Fruit fly (Drosophila melanogaster) whole organism, wandering third instar larva: ENCODE results near the gene Cht11.
A peak's percentile ranks its signal among the peaks of the same experiment; 100 is the strongest.

Experiments
- CG32264 ChIP-seq: fragments of 200-800 bp; sonication (Bioruptor generic); optimal IDR thresholded peaks from 2 replicates; lab custom pipeline; 2016; ENCODE audit warnings: missing biosample characterization, missing genetic modification characterization
- CG9705 ChIP-seq: fragments of 200-800 bp; sonication (Bioruptor generic); optimal IDR thresholded peaks from 2 replicates; lab custom pipeline; 2018; ENCODE audit warnings: missing biosample characterization, mild to moderate bottlenecking, missing genetic modification characterization
- Dfd ChIP-seq: fragments of >200 bp; optimal IDR thresholded peaks from 2 replicates; lab custom pipeline; 2017; ENCODE audit warnings: missing biosample characterization, missing genetic modification characterization
- HLH106 ChIP-seq: fragments of 200-800 bp; optimal IDR thresholded peaks from 3 replicates; lab custom pipeline; 2019; ENCODE audit warnings: missing biosample characterization, mild to moderate bottlenecking, missing genetic modification characterization, moderate library complexity
- N ChIP-seq: fragments of >200 bp; optimal IDR thresholded peaks from 2 replicates; lab custom pipeline; 2018; ENCODE audit warnings: missing biosample characterization, missing external identifiers, missing genetic modification characterization
- fru ChIP-seq: fragments of 200-800 bp; sonication (Bioruptor generic); optimal IDR thresholded peaks from 3 replicates; lab custom pipeline; 2016; ENCODE audit warnings: missing biosample characterization, mild to moderate bottlenecking, missing genetic modification characterization
- h ChIP-seq: fragments of 200-800 bp; sonication (Bioruptor generic); optimal IDR thresholded peaks from 3 replicates; lab custom pipeline; 2016; ENCODE audit warnings: missing biosample characterization, mild to moderate bottlenecking, missing genetic modification characterization
- jim ChIP-seq: fragments of 175-275, 200-325 bp; sonication (Bioruptor generic); optimal IDR thresholded peaks from 2 replicates; lab custom pipeline; 2016; ENCODE audit warnings: missing biosample characterization, mild to moderate bottlenecking, missing genetic modification characterization
- lola ChIP-seq: fragments of >200 bp; optimal IDR thresholded peaks from 2 replicates; lab custom pipeline; 2017; ENCODE audit warnings: missing biosample characterization, missing genetic modification characterization
- psq ChIP-seq: fragments of 200-800 bp; sonication (Bioruptor generic); optimal IDR thresholded peaks from 3 replicates; lab custom pipeline; 2017; ENCODE audit warnings: missing biosample characterization, mild to moderate bottlenecking, missing genetic modification characterization, moderate library complexity
- tai ChIP-seq: sonication (Bioruptor generic); optimal IDR thresholded peaks from 2 replicates; lab custom pipeline; 2016; ENCODE audit warnings: missing biosample characterization, missing genetic modification characterization

- no peak for TF ChIP-seq tai (GFP tag; lab: Kevin White, UChicago)
- TF ChIP-seq N (GFP tag; lab: Kevin White, UChicago): peak; percentile 35
- peak; percentile 77 for TF ChIP-seq h
- TF ChIP-seq fru (GFP tag; lab: Kevin White, UChicago): peak; percentile 93
- peak; percentile 79 for TF ChIP-seq CG32264 (GFP tag; lab: Kevin White, UChicago)
- peak; percentile 15 for TF ChIP-seq CG9705 (GFP tag; lab: Kevin White, UChicago)
- TF ChIP-seq psq (GFP tag; lab: Kevin White, UChicago): peak; percentile 67
- TF ChIP-seq jim (GFP tag; lab: Kevin White, UChicago): no peak
- TF ChIP-seq lola (GFP tag; lab: Kevin White, UChicago): no peak
- no peak for TF ChIP-seq Dfd (GFP tag; lab: Kevin White, UChicago)
- peak; percentile 85 for TF ChIP-seq HLH106
These were observed 6.3 kb upstream of the Cht11 start for dm6 chrX:6855366-6856200.
